Fruit fly (Drosophila melanogaster): Measurements from ENCODE around the gene dnk.
A peak's percentile ranks its signal among the peaks of the same experiment; 100 is the strongest.

Gene dnk

dm6 chr3R:18995556-18996272 is 14.9 kb downstream of the dnk start (continued):
- TF ChIP-seq CG13424 (tag; optimal IDR thresholded peaks at IDR 0.05) (peak; percentile 82), CG7357 (GFP tag; IDR thresholded peaks at IDR 0.05) (peak; percentile 44; the same call in 1 of the 3 replicates), bigmax (GFP tag; optimal IDR thresholded peaks at IDR 0.05) (no peak), CG12744 (GFP tag; optimal IDR thresholded peaks at IDR 0.05) (no peak), repo (GFP tag; optimal IDR thresholded peaks at IDR 0.05) (peak; percentile 34), ftz-f1 (GFP tag; optimal IDR thresholded peaks at IDR 0.05) (no peak), CG2129 (GFP tag; IDR thresholded peaks at IDR 0.05; ENCODE audit: partially characterized antibody) (no peak), CG14710 (tag; optimal IDR thresholded peaks at IDR 0.05) (peak; percentile 80), pros (GFP tag; optimal IDR thresholded peaks at IDR 0.05) (no peak), CG8478 (optimal IDR thresholded peaks at IDR 0.05) (no peak), dm (GFP tag; optimal IDR thresholded peaks at IDR 0.05) (no peak), Kr (GFP tag; optimal IDR thresholded peaks at IDR 0.05) (no peak), CG31365 (tag; optimal IDR thresholded peaks at IDR 0.05) (no peak), CG15696 (tag; optimal IDR thresholded peaks at IDR 0.05) (peak; percentile 40), CG9817 (tag; optimal IDR thresholded peaks at IDR 0.05) (peak; percentile 33), row (GFP tag; IDR thresholded peaks at IDR 0.05) (peak; percentile 84), ATbp (GFP tag; optimal IDR thresholded peaks at IDR 0.05) (peak; percentile 84), dmrt11E (tag; optimal IDR thresholded peaks at IDR 0.05) (peak; percentile 83), CG11560 (tag; IDR thresholded peaks at IDR 0.05) (0 out of 3 replicates have a peak, but pooled peaks have one; percentile 52), nom (GFP tag; optimal IDR thresholded peaks at IDR 0.05) (peak; percentile 75), CG1529 (GFP tag; optimal IDR thresholded peaks at IDR 0.05) (peak; percentile 87), Gsc (GFP tag; IDR thresholded peaks at IDR 0.05) (peak; percentile 55; the same call in 1 of the 2 replicates), CG42726 (GFP tag; IDR thresholded peaks at IDR 0.05; ENCODE audit: partially characterized antibody) (no peak), tup (GFP tag; optimal IDR thresholded peaks at IDR 0.05) (no peak), Dfd (GFP tag; optimal IDR thresholded peaks at IDR 0.05) (no peak), CG34422 (GFP tag; IDR thresholded peaks at IDR 0.05) (peak; percentile 69; the same call in 2 of the 3 replicates), C15 (GFP tag; IDR thresholded peaks at IDR 0.05) (no peak), disco-r (GFP tag; optimal IDR thresholded peaks at IDR 0.05) (no peak), Mrtf (GFP tag; IDR thresholded peaks at IDR 0.05) (peak; percentile 55; the same call in 1 of the 3 replicates), al (GFP tag; IDR thresholded peaks at IDR 0.05) (no peak), CG2678 (tag; optimal IDR thresholded peaks at IDR 0.05) (peak; percentile 83), peb (GFP tag; IDR thresholded peaks at IDR 0.05) (peak; percentile 77), CG2202 (tag; optimal IDR thresholded peaks at IDR 0.05) (peak; percentile 57), tio (GFP tag; optimal IDR thresholded peaks at IDR 0.05) (peak; percentile 49), CG7372 (GFP tag; IDR thresholded peaks at IDR 0.05) (no peak), CG31441 (GFP tag; IDR thresholded peaks at IDR 0.05) (peak; percentile 90), HLH54F (GFP tag; optimal IDR thresholded peaks at IDR 0.05) (peak; percentile 1), tna (GFP tag; IDR thresholded peaks at IDR 0.05; ENCODE audit: partially characterized antibody) (no peak), pho (GFP tag; optimal IDR thresholded peaks at IDR 0.05) (no peak), prd (optimal IDR thresholded peaks at IDR 0.05) (no peak), prd (GFP tag; IDR thresholded peaks at IDR 0.05) (peak; percentile 88), toy (GFP tag; IDR thresholded peaks at IDR 0.05) (no peak), Ravus (GFP tag; IDR thresholded peaks at IDR 0.05) (peak; percentile 49), Hr3 (GFP tag; optimal IDR thresholded peaks at IDR 0.05) (peak; percentile 69), Hey (tag; optimal IDR thresholded peaks at IDR 0.05) (no peak), dpn (GFP tag; optimal IDR thresholded peaks at IDR 0.05) (peak; percentile 68 to 76), slou (GFP tag; optimal IDR thresholded peaks at IDR 0.05) (peak; percentile 20), aop (GFP tag; IDR thresholded peaks at IDR 0.05) (no peak), CG12769 (tag; optimal IDR thresholded peaks at IDR 0.05) (peak; percentile 19), CG3726 (GFP tag; IDR thresholded peaks at IDR 0.05) (peak; percentile 60; the same call in 1 of the 3 replicates), Poxn (GFP tag; IDR thresholded peaks at IDR 0.05) (no peak)

Data from whole organism, embryonic.